Worm (Caenorhabditis elegans): ENCODE measurements around the gene irld-64.
A peak's percentile ranks its signal among the peaks of the same experiment; 100 is the strongest.

irld-64 gene

DNA sequence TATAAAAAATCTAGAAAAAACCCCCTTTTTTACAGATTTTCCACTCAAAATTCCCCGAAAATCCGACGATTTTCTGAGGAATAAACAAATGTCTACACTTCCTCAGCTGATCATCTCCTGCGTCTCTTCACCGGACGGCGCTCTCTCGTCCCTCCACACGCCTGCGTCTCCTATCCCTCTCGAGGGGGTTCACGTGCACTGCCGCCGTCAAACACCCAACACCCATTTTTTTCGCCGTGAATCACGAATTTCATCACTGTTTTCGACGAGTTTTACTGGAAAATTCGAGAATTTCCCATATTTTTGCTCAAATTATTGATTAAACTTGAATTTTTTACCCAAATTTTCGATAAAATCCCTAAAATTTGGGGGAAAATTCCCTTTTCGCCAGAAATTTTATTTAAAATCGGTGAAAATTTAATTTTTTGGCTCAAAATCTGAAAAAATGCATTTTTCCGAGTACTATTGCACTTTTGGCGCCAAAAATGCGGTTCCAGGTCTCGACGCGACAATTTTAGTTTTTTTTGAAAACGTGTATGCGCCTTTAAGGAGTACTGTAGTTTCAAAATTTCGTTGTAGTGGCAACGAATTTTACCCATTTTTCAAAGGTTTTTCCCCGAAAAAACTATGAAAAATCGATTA lies 9.5 kb downstream of the irld-64 start (continued):
- TF ChIP-seq snpc-1.3 (tag; optimal IDR thresholded peaks at IDR 0.05; ENCODE audit: insufficient read depth) (no peak), T07F8.4 (tag; optimal IDR thresholded peaks at IDR 0.05) (no peak), F39B2.1 (GFP tag; IDR thresholded peaks at IDR 0.05) (no peak), Y79H2A.3 (GFP tag; conservative IDR thresholded peaks at IDR 0.05) (0 out of 2 replicates have a peak, but pooled peaks have one; percentile 29), F37B4.10 (GFP tag; IDR thresholded peaks at IDR 0.05) (no peak), cebp-2 (GFP tag; IDR thresholded peaks at IDR 0.05) (no peak), nhr-179 (tag; optimal IDR thresholded peaks at IDR 0.05) (no peak), C06A6.2 (GFP tag; conservative IDR thresholded peaks at IDR 0.05) (no peak), unc-130 (GFP tag; optimal IDR thresholded peaks at IDR 0.05) (peak; percentile 59), tbp1 (GFP tag; optimal IDR thresholded peaks at IDR 0.05) (peak; percentile 45), F10E7.11 (tag; optimal IDR thresholded peaks at IDR 0.05) (peak; percentile 37), B0019.2 (GFP tag; conservative IDR thresholded peaks at IDR 0.05) (no peak), attf-6 (GFP tag; IDR thresholded peaks at IDR 0.05) (no peak), ets-4 (GFP tag; optimal IDR thresholded peaks at IDR 0.05) (no peak), Y95B8A.8 (GFP tag; IDR thresholded peaks at IDR 0.05) (peak; percentile 81), F23B12.7 (tag; optimal IDR thresholded peaks at IDR 0.05; ENCODE audit: insufficient read depth) (no peak), B0035.1 (tag; optimal IDR thresholded peaks at IDR 0.05) (peak; percentile 40), tbx-9 (tag; optimal IDR thresholded peaks at IDR 0.05; ENCODE audit: borderline replicate concordance) (no peak), K11D2.4 (GFP tag; IDR thresholded peaks at IDR 0.05) (no peak; the same call in 1 of the 2 replicates), hmg-1.2 (GFP tag; IDR thresholded peaks at IDR 0.05) (peak; percentile 99), mel-28 (tag; optimal IDR thresholded peaks at IDR 0.05; ENCODE audit: borderline replicate concordance) (no peak), zfh-2 (GFP tag; conservative IDR thresholded peaks at IDR 0.05) (peak; percentile 62; the same call in 1 of the 2 replicates), ztf-25 (GFP tag; IDR thresholded peaks at IDR 0.05) (no peak), lsy-27 (tag; optimal IDR thresholded peaks at IDR 0.05; ENCODE audit: borderline replicate concordance, insufficient read depth) (no peak), F33H1.4 (GFP tag; IDR thresholded peaks at IDR 0.05) (peak; percentile 89), dpff-1 (tag; optimal IDR thresholded peaks at IDR 0.05) (no peak), fkh-3 (tag; optimal IDR thresholded peaks at IDR 0.05) (no peak), nhr-120 (GFP tag; IDR thresholded peaks at IDR 0.05) (no peak), nfya-1 (tag; optimal IDR thresholded peaks at IDR 0.05; ENCODE audit: borderline replicate concordance, insufficient read depth) (no peak), B0261.1 (tag; optimal IDR thresholded peaks at IDR 0.05) (peak; percentile 9), B0336.3 (GFP tag; IDR thresholded peaks at IDR 0.05) (peak; percentile 96), F57C9.4 (tag; optimal IDR thresholded peaks at IDR 0.05) (no peak), sdz-38 (tag; optimal IDR thresholded peaks at IDR 0.05) (no peak), nhr-80 (tag; optimal IDR thresholded peaks at IDR 0.05) (peak; percentile 3), nhr-90 (tag; optimal IDR thresholded peaks at IDR 0.05) (peak; percentile 62), let-526 (GFP tag; IDR thresholded peaks at IDR 0.05) (no peak), ceh-40 (GFP tag; IDR thresholded peaks at IDR 0.05) (no peak), ceh-100 (GFP tag; IDR thresholded peaks at IDR 0.05) (0 out of 2 replicates have a peak, but pooled peaks have one; percentile 21), F57A8.1 (GFP tag; optimal IDR thresholded peaks at IDR 0.05) (no peak), ztf-6 (GFP tag; IDR thresholded peaks at IDR 0.05) (no peak), efl-1 (GFP tag; optimal IDR thresholded peaks at IDR 0.05) (peak; percentile 81), nfya-2 (GFP tag; IDR thresholded peaks at IDR 0.05) (no peak), ztf-22 (GFP tag; optimal IDR thresholded peaks at IDR 0.05) (no peak), repo-1 (tag; optimal IDR thresholded peaks at IDR 0.05) (no peak), mcd-1 (GFP tag; IDR thresholded peaks at IDR 0.05) (peak; percentile 63), madf-8 (GFP tag; conservative IDR thresholded peaks at IDR 0.05) (peak; percentile 85), K12H6.12 (tag; optimal IDR thresholded peaks at IDR 0.05) (no peak), ztf-18 (tag; optimal IDR thresholded peaks at IDR 0.05) (peak; percentile 31)
